Fruit fly (Drosophila melanogaster): Measurements from ENCODE around the gene CG17327.

CG17327 gene

DNA sequence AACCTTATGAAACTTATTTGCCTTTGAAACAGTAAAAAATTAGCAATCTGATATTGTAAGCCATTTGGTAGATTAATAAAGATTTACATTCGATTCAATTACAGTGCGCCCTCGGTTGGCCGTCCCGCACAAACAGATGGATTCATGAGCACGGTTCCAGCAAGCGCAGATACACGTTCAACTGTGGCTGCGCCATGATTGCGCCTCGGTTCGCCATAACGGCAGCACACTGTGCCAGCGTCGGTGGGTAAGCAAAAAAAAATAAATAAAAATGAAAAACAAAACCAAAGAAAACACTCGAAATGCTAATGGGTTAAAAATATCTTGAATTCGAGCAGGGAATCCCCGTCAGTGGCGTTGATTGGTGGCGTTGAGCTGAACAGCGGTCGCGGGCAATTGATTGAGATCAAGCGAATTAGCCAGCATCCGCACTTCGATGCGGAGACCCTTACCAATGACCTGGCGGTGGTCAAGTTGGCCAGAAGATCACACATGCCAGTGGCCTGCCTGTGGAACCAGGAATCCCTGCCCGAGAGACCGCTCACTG lies 41.6 kb upstream of the CG17327 start:
- TF ChIP-seq dl (GFP tag; optimal IDR thresholded peaks at IDR 0.05; ENCODE audit: insufficient read depth in 1 of 2, partially characterized antibody in 2 of 2), result no peak
- no peak for TF ChIP-seq Dfd (GFP tag; optimal IDR thresholded peaks at IDR 0.05)
- TF ChIP-seq jim (GFP tag; optimal IDR thresholded peaks at IDR 0.05), result peak; percentile 82
- no peak for TF ChIP-seq foxo (GFP tag; optimal IDR thresholded peaks at IDR 0.05)
- TF ChIP-seq Abd-B (GFP tag; optimal IDR thresholded peaks at IDR 0.05), result no peak
- no peak for TF ChIP-seq CG9705 (GFP tag; optimal IDR thresholded peaks at IDR 0.05)
- peak; percentile 35 for TF ChIP-seq h (GFP tag; optimal IDR thresholded peaks at IDR 0.05)
- TF ChIP-seq N (GFP tag; optimal IDR thresholded peaks at IDR 0.05), result no peak
- TF ChIP-seq br (GFP tag; optimal IDR thresholded peaks at IDR 0.05), result peak; percentile 29
- peak; percentile 25 for TF ChIP-seq fru (GFP tag; optimal IDR thresholded peaks at IDR 0.05)
- no peak for TF ChIP-seq sv (GFP tag; optimal IDR thresholded peaks at IDR 0.05)
- TF ChIP-seq Myc (optimal IDR thresholded peaks at IDR 0.05), result no peak
- no peak for TF ChIP-seq Hr78 (GFP tag; optimal IDR thresholded peaks at IDR 0.05)
- no peak for TF ChIP-seq dmrt93B (GFP tag; optimal IDR thresholded peaks at IDR 0.05)
- no peak for TF ChIP-seq Rel (GFP tag; optimal IDR thresholded peaks at IDR 0.05)
- peak; percentile 92 for TF ChIP-seq Rel (tag; optimal IDR thresholded peaks at IDR 0.05)
- no peak for TF ChIP-seq psq (GFP tag; optimal IDR thresholded peaks at IDR 0.05)
- TF ChIP-seq ey (GFP tag; optimal IDR thresholded peaks at IDR 0.05), result peak; percentile 23
- TF ChIP-seq Dif (GFP tag; optimal IDR thresholded peaks at IDR 0.05; ENCODE audit: partially characterized antibody), result no peak
- no peak for TF ChIP-seq Hr83 (GFP tag; optimal IDR thresholded peaks at IDR 0.05; ENCODE audit: poor library complexity, severe bottlenecking)
- no peak for TF ChIP-seq Hnf4 (GFP tag; optimal IDR thresholded peaks at IDR 0.05)
- TF ChIP-seq GATAd (GFP tag; optimal IDR thresholded peaks at IDR 0.05), result no peak
- TF ChIP-seq HLH106 (tag; optimal IDR thresholded peaks at IDR 0.05), result peak; percentile 21

DNA sequence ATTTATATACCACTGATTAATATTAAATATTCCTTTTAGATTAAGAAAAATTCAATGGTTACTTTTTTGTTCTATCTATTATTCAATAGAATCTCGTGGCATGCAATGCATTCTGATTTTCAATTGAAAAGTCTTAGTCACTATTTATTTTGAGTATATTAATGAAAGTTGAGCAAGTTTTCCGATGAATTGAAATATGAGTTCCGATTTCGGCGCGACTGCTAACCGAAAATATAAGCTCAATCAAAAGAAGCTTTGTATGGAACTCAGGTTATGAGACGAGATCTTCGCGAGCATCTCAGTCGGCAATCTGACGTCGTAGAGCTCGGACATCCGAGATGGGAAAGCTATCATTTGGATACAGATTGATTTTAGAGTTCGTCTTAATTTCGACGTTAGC lies 40.5 kb upstream of the CG17327 start, which contains the start of gene CG11668:
TSS of gene CG11668 (plus strand) at position 301 of the 400 bp plus-strand sequence.
- TF ChIP-seq woc (GFP tag; optimal IDR thresholded peaks at IDR 0.05) (no peak), GATAd (GFP tag; optimal IDR thresholded peaks at IDR 0.05) (no peak), rgr (GFP tag; optimal IDR thresholded peaks at IDR 0.05) (no peak)

DNA sequence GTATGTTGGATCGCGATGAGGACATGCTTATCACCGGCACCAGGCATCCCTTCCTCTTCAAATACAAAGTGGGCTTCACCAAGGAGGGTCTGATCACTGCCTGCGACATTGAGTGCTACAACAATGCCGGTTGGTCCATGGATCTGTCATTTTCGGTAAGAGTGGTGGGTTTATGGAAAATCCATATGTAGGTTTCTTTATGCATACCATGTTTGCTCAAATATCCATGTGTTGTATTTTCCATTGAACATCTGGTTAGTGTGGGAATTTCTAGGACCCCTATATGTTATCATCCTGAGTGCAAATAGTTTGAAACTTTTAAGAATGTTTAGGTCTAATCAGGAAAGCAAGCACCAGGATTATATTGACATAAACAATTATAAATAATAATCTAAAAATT lies 38.5 kb upstream of the CG17327 start:
- TF ChIP-seq CG32264 (GFP tag; optimal IDR thresholded peaks at IDR 0.05), result no peak
- TF ChIP-seq psq (GFP tag; optimal IDR thresholded peaks at IDR 0.05), result no peak
- TF ChIP-seq sage (GFP tag; optimal IDR thresholded peaks at IDR 0.05), result no peak
- no peak for TF ChIP-seq h (GFP tag; optimal IDR thresholded peaks at IDR 0.05)
- TF ChIP-seq OdsH (GFP tag; optimal IDR thresholded peaks at IDR 0.05), result no peak
- TF ChIP-seq Hr78 (GFP tag; optimal IDR thresholded peaks at IDR 0.05), result no peak
- no peak for TF ChIP-seq lola (GFP tag; optimal IDR thresholded peaks at IDR 0.05)
- no peak for TF ChIP-seq pan (optimal IDR thresholded peaks at IDR 0.05)
- TF ChIP-seq Rel (GFP tag; optimal IDR thresholded peaks at IDR 0.05), result no peak
- TF ChIP-seq Rel (tag; optimal IDR thresholded peaks at IDR 0.05), result no peak
- no peak for TF ChIP-seq Hnf4 (GFP tag; optimal IDR thresholded peaks at IDR 0.05)
- no peak for TF ChIP-seq dl (GFP tag; optimal IDR thresholded peaks at IDR 0.05; ENCODE audit: insufficient read depth in 1 of 2, partially characterized antibody in 2 of 2)
- TF ChIP-seq jim (GFP tag; optimal IDR thresholded peaks at IDR 0.05), result no peak
- no peak for TF ChIP-seq GATAd (GFP tag; optimal IDR thresholded peaks at IDR 0.05)
- no peak for TF ChIP-seq dsf (GFP tag; optimal IDR thresholded peaks at IDR 0.05; ENCODE audit: borderline replicate concordance)
- no peak for TF ChIP-seq Abd-B (GFP tag; optimal IDR thresholded peaks at IDR 0.05)
- TF ChIP-seq Hr83 (GFP tag; optimal IDR thresholded peaks at IDR 0.05; ENCODE audit: poor library complexity, severe bottlenecking), result no peak
- no peak for TF ChIP-seq CG9705 (GFP tag; optimal IDR thresholded peaks at IDR 0.05)
- TF ChIP-seq dmrt93B (GFP tag; optimal IDR thresholded peaks at IDR 0.05), result no peak
- TF ChIP-seq N (GFP tag; optimal IDR thresholded peaks at IDR 0.05), result no peak
- TF ChIP-seq ey (GFP tag; optimal IDR thresholded peaks at IDR 0.05), result no peak

DNA sequence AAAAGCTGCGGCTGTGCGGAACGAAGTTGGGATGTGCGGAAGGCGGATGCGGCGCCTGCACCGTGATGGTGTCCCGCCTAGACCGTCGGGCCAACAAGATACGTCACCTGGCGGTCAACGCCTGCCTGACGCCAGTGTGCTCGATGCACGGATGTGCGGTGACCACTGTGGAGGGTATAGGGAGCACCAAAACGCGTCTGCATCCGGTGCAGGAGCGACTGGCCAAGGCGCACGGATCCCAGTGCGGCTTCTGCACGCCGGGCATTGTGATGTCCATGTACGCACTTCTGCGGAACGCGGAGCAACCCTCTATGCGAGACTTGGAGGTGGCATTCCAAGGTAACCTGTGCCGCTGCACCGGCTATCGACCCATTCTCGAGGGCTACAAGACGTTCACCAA lies 36.1 kb upstream of the CG17327 start:
- TF ChIP-seq CG32264 (GFP tag; optimal IDR thresholded peaks at IDR 0.05), result no peak
- TF ChIP-seq lola (GFP tag; optimal IDR thresholded peaks at IDR 0.05), result no peak
- no peak for TF ChIP-seq dsf (GFP tag; optimal IDR thresholded peaks at IDR 0.05; ENCODE audit: borderline replicate concordance)
- no peak for TF ChIP-seq rgr (GFP tag; optimal IDR thresholded peaks at IDR 0.05)
- no peak for TF ChIP-seq Myc (optimal IDR thresholded peaks at IDR 0.05)
- TF ChIP-seq foxo (GFP tag; optimal IDR thresholded peaks at IDR 0.05), result no peak
- TF ChIP-seq ey (GFP tag; optimal IDR thresholded peaks at IDR 0.05), result no peak
- TF ChIP-seq N (GFP tag; optimal IDR thresholded peaks at IDR 0.05), result no peak
- no peak for TF ChIP-seq jim (GFP tag; optimal IDR thresholded peaks at IDR 0.05)
- no peak for TF ChIP-seq sage (GFP tag; optimal IDR thresholded peaks at IDR 0.05)
- TF ChIP-seq Dfd (GFP tag; optimal IDR thresholded peaks at IDR 0.05), result no peak
- TF ChIP-seq usp (GFP tag; optimal IDR thresholded peaks at IDR 0.05), result no peak
- no peak for TF ChIP-seq Mio (GFP tag; optimal IDR thresholded peaks at IDR 0.05)
- TF ChIP-seq HLH106 (tag; optimal IDR thresholded peaks at IDR 0.05), result no peak
